Fruit fly (Drosophila melanogaster): ENCODE results near the gene Sr-CIV.

The Sr-CIV gene

dm6 chr2L:3480443-3480839 is 43.4 kb downstream of the Sr-CIV start:
- TF ChIP-seq gro (GFP tag; optimal IDR thresholded peaks at IDR 0.05) (no peak), gem (tag; optimal IDR thresholded peaks at IDR 0.05) (peak; percentile 19), CG1603 (tag; optimal IDR thresholded peaks at IDR 0.05) (peak; percentile 2), CG6272 (GFP tag; IDR thresholded peaks at IDR 0.05) (no peak), vvl (GFP tag; IDR thresholded peaks at IDR 0.05) (0 out of 2 replicates have a peak, but pooled peaks have one; percentile 11), Xbp1 (GFP tag; optimal IDR thresholded peaks at IDR 0.05) (no peak), CTCF (GFP tag; optimal IDR thresholded peaks at IDR 0.05) (peak; percentile 96), CG10979 (tag; optimal IDR thresholded peaks at IDR 0.05) (peak; percentile 14), CG4854 (GFP tag; optimal IDR thresholded peaks at IDR 0.05) (no peak), CG2712 (tag; optimal IDR thresholded peaks at IDR 0.05) (peak; percentile 28), CG2129 (GFP tag; IDR thresholded peaks at IDR 0.05; ENCODE audit: partially characterized antibody) (no peak), CG10462 (GFP tag; optimal IDR thresholded peaks at IDR 0.05) (no peak), dm (GFP tag; optimal IDR thresholded peaks at IDR 0.05) (no peak), Nf-YA (GFP tag; IDR thresholded peaks at IDR 0.05) (no peak), pzg (GFP tag; optimal IDR thresholded peaks at IDR 0.05) (no peak), Stat92E (GFP tag; optimal IDR thresholded peaks at IDR 0.05) (no peak), dati (GFP tag; IDR thresholded peaks at IDR 0.05) (no peak), chinmo (GFP tag; IDR thresholded peaks at IDR 0.05; ENCODE audit: partially characterized antibody) (peak; percentile 14; the same call in 1 of the 4 replicates), CG11247 (GFP tag; IDR thresholded peaks at IDR 0.05) (no peak), wek (GFP tag; optimal IDR thresholded peaks at IDR 0.05) (no peak), Side (GFP tag; optimal IDR thresholded peaks at IDR 0.05) (no peak), emc (GFP tag; optimal IDR thresholded peaks at IDR 0.05) (no peak), CG1233 (GFP tag; optimal IDR thresholded peaks at IDR 0.05) (peak; percentile 8), CG6791 (GFP tag; IDR thresholded peaks at IDR 0.05; ENCODE audit: partially characterized antibody) (no peak), cg (GFP tag; optimal IDR thresholded peaks at IDR 0.05) (peak; percentile 67), vnd (GFP tag; IDR thresholded peaks at IDR 0.05; ENCODE audit: partially characterized antibody) (no peak), chn (GFP tag; optimal IDR thresholded peaks at IDR 0.05) (no peak), trem (tag; optimal IDR thresholded peaks at IDR 0.05) (peak; percentile 35), NK7.1 (GFP tag; optimal IDR thresholded peaks at IDR 0.05) (no peak), CG7987 (GFP tag; optimal IDR thresholded peaks at IDR 0.05) (no peak), pnt (GFP tag; optimal IDR thresholded peaks at IDR 0.05) (no peak), CG2202 (tag; optimal IDR thresholded peaks at IDR 0.05) (peak; percentile 12), stwl (tag; optimal IDR thresholded peaks at IDR 0.05) (peak; percentile 49), BtbVII (GFP tag; optimal IDR thresholded peaks at IDR 0.05) (no peak), ranshi (GFP tag; IDR thresholded peaks at IDR 0.05) (no peak), Spps (tag; optimal IDR thresholded peaks at IDR 0.05) (no peak), sisA (GFP tag; IDR thresholded peaks at IDR 0.05) (no peak), zen (tag; optimal IDR thresholded peaks at IDR 0.05) (peak; percentile 18), lbe (GFP tag; optimal IDR thresholded peaks at IDR 0.05) (no peak), ash1 (GFP tag; optimal IDR thresholded peaks at IDR 0.05) (no peak), CG10654 (GFP tag; optimal IDR thresholded peaks at IDR 0.05) (no peak), CG17385 (GFP tag; optimal IDR thresholded peaks at IDR 0.05) (no peak), Aef1 (GFP tag; IDR thresholded peaks at IDR 0.05) (no peak), YL-1 (GFP tag; optimal IDR thresholded peaks at IDR 0.05) (no peak), crol (GFP tag; IDR thresholded peaks at IDR 0.05) (no peak), CG18011 (GFP tag; optimal IDR thresholded peaks at IDR 0.05) (no peak), Dp (GFP tag; optimal IDR thresholded peaks at IDR 0.05) (peak; percentile 49), Lim3 (GFP tag; IDR thresholded peaks at IDR 0.05) (no peak), corto (GFP tag; optimal IDR thresholded peaks at IDR 0.05) (no peak), CG7271 (tag; optimal IDR thresholded peaks at IDR 0.05) (no peak), CG14441 (GFP tag; IDR thresholded peaks at IDR 0.05) (no peak), Usf (GFP tag; optimal IDR thresholded peaks at IDR 0.05) (no peak)

Data from whole organism, embryonic.